Worm (Caenorhabditis elegans): Measurements from ENCODE around the gene bli-5.

The bli-5 gene

DNA sequence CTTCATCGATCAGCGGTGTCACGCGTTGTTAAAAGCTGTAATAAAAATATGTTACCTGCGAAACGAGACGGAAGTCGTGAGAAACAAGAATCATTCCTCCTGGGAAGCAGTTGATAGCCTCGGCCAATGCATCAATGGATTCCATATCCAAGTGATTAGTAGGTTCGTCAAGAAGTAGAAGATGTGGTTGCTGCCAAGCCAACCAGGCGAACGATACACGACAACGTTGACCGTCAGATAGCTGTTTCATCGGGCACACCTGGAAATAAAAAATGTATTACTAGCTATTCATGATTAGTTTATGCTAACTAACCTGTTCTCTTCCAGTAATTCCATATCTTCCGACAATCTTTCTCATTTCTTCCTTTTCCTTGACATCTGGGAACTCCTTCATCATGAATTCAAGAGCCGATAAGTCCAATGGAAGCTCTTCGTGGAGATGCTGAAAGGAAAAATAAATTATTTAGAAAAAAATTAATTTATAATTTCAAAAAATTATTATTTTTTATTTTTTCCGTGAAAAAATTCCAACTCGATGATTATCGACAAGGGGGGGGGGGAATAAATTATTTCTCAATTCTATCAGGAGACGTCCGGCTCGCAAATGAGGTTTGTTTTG lies 29.5 kb upstream of the bli-5 start, which contains the start of gene tag-164:
TSS of gene tag-164 (plus strand) at position 569 of the 619 bp plus-strand sequence.
- TF ChIP-seq K09A11.1 (tag; optimal IDR thresholded peaks at IDR 0.05; ENCODE audit: insufficient read depth): no peak
- no peak for TF ChIP-seq che-1 (tag; optimal IDR thresholded peaks at IDR 0.05)
- no peak for TF ChIP-seq F13H6.1 (tag; optimal IDR thresholded peaks at IDR 0.05)
- TF ChIP-seq ama-1 (optimal IDR thresholded peaks at IDR 0.05): no peak
- TF ChIP-seq unc-86 (tag; optimal IDR thresholded peaks at IDR 0.05): no peak
- TF ChIP-seq sox-4 (tag; optimal IDR thresholded peaks at IDR 0.05): no peak

DNA sequence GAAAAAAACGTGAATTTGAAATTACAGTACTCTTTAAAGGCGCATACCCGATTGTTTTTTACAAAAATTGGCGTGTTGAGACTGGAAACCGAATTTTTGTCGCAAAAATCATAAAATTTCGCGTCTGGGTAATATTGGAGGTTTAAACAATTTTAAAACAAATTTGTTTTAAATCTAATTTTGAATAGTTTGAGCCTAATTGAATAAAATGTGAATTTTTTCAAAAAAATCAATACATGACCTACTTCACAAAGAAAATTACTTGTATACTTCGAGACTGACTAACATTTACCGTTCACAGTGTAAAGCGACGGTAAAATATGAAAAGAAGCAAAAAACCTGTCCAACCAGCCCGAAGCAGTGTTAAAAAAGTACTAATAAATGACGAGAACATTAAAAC lies 27.7 kb upstream of the bli-5 start:
- no peak for TF ChIP-seq ceh-19 (GFP tag; optimal IDR thresholded peaks at IDR 0.05)

DNA sequence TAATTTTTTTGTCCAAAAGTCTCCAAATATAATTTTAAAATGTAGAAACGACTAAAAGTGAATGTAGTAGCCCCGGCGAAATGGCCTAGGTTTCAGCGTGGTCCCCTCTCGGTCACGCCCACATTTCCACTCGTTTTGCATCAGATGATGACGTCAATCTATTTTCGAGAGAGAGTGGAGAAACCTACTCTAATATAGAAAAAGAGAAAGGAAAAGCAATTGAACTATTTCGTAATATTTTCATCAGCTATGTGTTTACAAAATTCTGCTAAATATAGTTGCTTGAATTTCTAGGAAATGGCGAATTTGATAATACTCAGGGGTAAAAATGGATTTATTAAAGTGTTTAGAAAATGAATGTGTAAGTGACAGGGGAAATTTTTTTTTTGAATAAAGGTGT lies 26.2 kb upstream of the bli-5 start:
- no peak for TF ChIP-seq elt-2 (tag; optimal IDR thresholded peaks at IDR 0.05)
- no peak for TF ChIP-seq rnt-1 (tag; optimal IDR thresholded peaks at IDR 0.05)
- TF ChIP-seq unc-42 (tag; optimal IDR thresholded peaks at IDR 0.05): peak; percentile 15

DNA sequence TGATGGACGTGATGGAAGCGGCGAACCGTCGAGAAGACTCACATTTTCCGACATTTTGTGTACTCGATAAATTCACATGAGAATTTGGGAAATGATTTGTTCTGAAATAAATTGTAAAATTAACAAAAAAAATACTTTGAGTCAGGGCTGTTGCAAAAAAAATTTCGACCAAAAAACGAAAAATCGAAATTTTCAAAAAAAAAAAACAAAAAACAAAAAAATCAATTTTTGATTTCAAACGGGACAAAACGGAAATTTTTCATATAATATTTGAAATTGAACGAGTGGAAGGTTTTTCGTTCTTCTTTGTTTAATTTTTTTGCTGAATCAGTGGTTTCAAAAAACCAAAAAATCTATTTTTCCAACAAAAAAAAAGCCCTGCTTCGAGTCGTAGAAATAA lies 25.6 kb upstream of the bli-5 start, which contains the start of gene cua-1:
TSS of gene cua-1 (minus strand) at position 101 of the 400 bp plus-strand sequence.
- no peak for TF ChIP-seq sox-2 (GFP tag; IDR thresholded peaks at IDR 0.05)
- TF ChIP-seq nfya-1 (tag; optimal IDR thresholded peaks at IDR 0.05): no peak
- no peak for TF ChIP-seq fax-1 (tag; optimal IDR thresholded peaks at IDR 0.05)
- no peak for TF ChIP-seq npax-4 (tag; optimal IDR thresholded peaks at IDR 0.05)
- no peak for TF ChIP-seq fkh-10 (GFP tag; optimal IDR thresholded peaks at IDR 0.05)
- no peak for TF ChIP-seq ttx-3 (tag; optimal IDR thresholded peaks at IDR 0.05)
- TF ChIP-seq unc-3 (GFP tag; conservative IDR thresholded peaks at IDR 0.05): no peak
- TF ChIP-seq unc-3 (tag; optimal IDR thresholded peaks at IDR 0.05): no peak
- no peak for TF ChIP-seq ahr-1 (tag; optimal IDR thresholded peaks at IDR 0.05)
- TF ChIP-seq ama-1 (optimal IDR thresholded peaks at IDR 0.05): no peak

DNA sequence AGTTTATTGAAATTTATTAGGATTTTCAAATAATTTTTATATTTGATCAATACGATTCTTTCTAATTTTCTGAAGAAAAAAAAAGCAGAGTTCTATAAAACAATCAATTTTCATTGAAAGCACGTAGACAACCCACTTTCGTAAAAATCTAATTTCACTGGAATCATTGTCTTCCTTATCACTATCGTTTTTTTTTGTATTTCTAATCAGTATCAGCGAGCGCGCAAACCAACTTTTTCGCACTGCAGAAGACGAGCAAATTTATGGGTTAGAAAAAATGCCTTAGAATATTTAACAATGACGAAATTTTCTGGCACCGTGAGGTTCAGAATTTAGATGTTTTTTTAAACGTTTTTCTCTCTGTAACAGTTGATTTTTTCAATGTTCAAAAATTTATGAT lies 23.3 kb upstream of the bli-5 start:
- no peak for TF ChIP-seq ceh-45 (GFP tag; IDR thresholded peaks at IDR 0.05)
- TF ChIP-seq pqm-1 (tag; optimal IDR thresholded peaks at IDR 0.05): no peak
- no peak for TF ChIP-seq sox-4 (tag; optimal IDR thresholded peaks at IDR 0.05)
- no peak for TF ChIP-seq K02D7.2 (tag; optimal IDR thresholded peaks at IDR 0.05)
- no peak for TF ChIP-seq syd-9 (tag; optimal IDR thresholded peaks at IDR 0.05)
- no peak for TF ChIP-seq ceh-18 (tag; optimal IDR thresholded peaks at IDR 0.05)
- no peak for TF ChIP-seq rnt-1 (tag; optimal IDR thresholded peaks at IDR 0.05)
- no peak for TF ChIP-seq pros-1 (tag; optimal IDR thresholded peaks at IDR 0.05)
- TF ChIP-seq ets-4 (tag; optimal IDR thresholded peaks at IDR 0.05): no peak
- TF ChIP-seq lim-6 (tag; optimal IDR thresholded peaks at IDR 0.05): no peak
- no peak for TF ChIP-seq hlh-13 (GFP tag; optimal IDR thresholded peaks at IDR 0.05)
- TF ChIP-seq nhr-232 (tag; optimal IDR thresholded peaks at IDR 0.05): no peak
- TF ChIP-seq npax-4 (tag; optimal IDR thresholded peaks at IDR 0.05): no peak
- TF ChIP-seq sdc-2 (tag; optimal IDR thresholded peaks at IDR 0.05): no peak
- TF ChIP-seq hlh-8 (tag; optimal IDR thresholded peaks at IDR 0.05): no peak
- no peak for TF ChIP-seq dmd-4 (tag; optimal IDR thresholded peaks at IDR 0.05; ENCODE audit: borderline replicate concordance)
- TF ChIP-seq F13H6.1 (tag; optimal IDR thresholded peaks at IDR 0.05): no peak
- no peak for TF ChIP-seq odd-2 (tag; optimal IDR thresholded peaks at IDR 0.05)
- TF ChIP-seq ceh-9 (tag; optimal IDR thresholded peaks at IDR 0.05): no peak
